Fruit fly (Drosophila melanogaster) whole organism, embryonic: ENCODE results near the gene ETHR.

Experiments
- Ada2b ChIP-seq: fragments of 200-800 bp; sonication (Bioruptor generic); IDR thresholded peaks from 2 replicates; pipeline ENCODE4 v1.3.6; 2022; ENCODE audit warnings: missing biosample characterization, missing genetic modification characterization
- Atf-2 ChIP-seq: fragments of 200-800 bp; sonication (Bioruptor generic); optimal IDR thresholded peaks from 2 replicates; lab custom pipeline; 2016; ENCODE audit warnings: missing biosample characterization, missing genetic modification characterization
- Atf6 ChIP-seq: fragments of 200-800 bp; sonication (Bioruptor generic); IDR thresholded peaks from 2 replicates; pipeline ENCODE4 v1.3.6; 2022; ENCODE audit warnings: missing biosample characterization, missing genetic modification characterization
- BtbVII ChIP-seq: fragments of 200-800 bp; sonication (Bioruptor generic); optimal IDR thresholded peaks from 3 replicates; lab custom pipeline; 2017; ENCODE audit warnings: missing biosample characterization, mild to moderate bottlenecking, missing genetic modification characterization
- CG10959 ChIP-seq: fragments of 200-800 bp; sonication (Bioruptor generic); IDR thresholded peaks from 2 replicates; pipeline ENCODE4 v1.3.6; 2022; ENCODE audit warnings: missing biosample characterization, missing genetic modification characterization
- CG11560 ChIP-seq: fragments of 200-800 bp; sonication (Bioruptor generic); IDR thresholded peaks from 3 replicates; pipeline ENCODE4 v1.3.6; 2022; ENCODE audit warnings: missing biosample characterization, missing genetic modification characterization
- CG12236 ChIP-seq: fragments of 200-800 bp; sonication (Bioruptor generic); optimal IDR thresholded peaks from 2 replicates; lab custom pipeline; 2016; ENCODE audit warnings: missing biosample characterization, missing genetic modification characterization
- CG12299 ChIP-seq: fragments of 200-800 bp; sonication (Bioruptor generic); optimal IDR thresholded peaks from 2 replicates; lab custom pipeline; 2018; ENCODE audit warnings: missing biosample characterization, mild to moderate bottlenecking, missing genetic modification characterization
- CG12659 ChIP-seq: fragments of 200-800 bp; sonication (Bioruptor generic); optimal IDR thresholded peaks from 3 replicates; lab custom pipeline; 2017; ENCODE audit warnings: mild to moderate bottlenecking, missing biosample characterization, missing genetic modification reagents, missing genetic modification characterization
- CG14441 ChIP-seq: fragments of 200-800 bp; sonication (Bioruptor generic); IDR thresholded peaks from 2 replicates; pipeline ENCODE4 v1.3.6; 2022; ENCODE audit warnings: missing biosample characterization, missing genetic modification characterization
- CG15514 ChIP-seq: fragments of 200-800 bp; sonication (Bioruptor generic); optimal IDR thresholded peaks from 3 replicates; lab custom pipeline; 2017; ENCODE audit warnings: missing biosample characterization, missing genetic modification characterization, mild to moderate bottlenecking, moderate library complexity, missing genetic modification reagents
- CG16863 ChIP-seq: fragments of 200-800 bp; sonication (Bioruptor generic); optimal IDR thresholded peaks from 3 replicates; lab custom pipeline; 2016; ENCODE audit warnings: missing biosample characterization, missing genetic modification characterization
- CG2129 ChIP-seq: fragments of 200-800 bp; sonication (Bioruptor generic); IDR thresholded peaks from 2 replicates; pipeline ENCODE4 v1.3.6; 2022; ENCODE audit warnings: missing biosample characterization, missing genetic modification characterization; ENCODE audit not compliant: partially characterized antibody
- CG30020 ChIP-seq: fragments of 200-800 bp; optimal IDR thresholded peaks from 2 replicates; lab custom pipeline; 2019; ENCODE audit warnings: missing biosample characterization, mild to moderate bottlenecking, missing genetic modification characterization, moderate library complexity
- CG30403 ChIP-seq: fragments of 200-800 bp; sonication (Bioruptor generic); optimal IDR thresholded peaks from 3 replicates; lab custom pipeline; 2016; ENCODE audit warnings: missing biosample characterization, missing genetic modification characterization
- CG3726 ChIP-seq: fragments of 200-800 bp; sonication (Bioruptor generic); IDR thresholded peaks from 3 replicates; pipeline ENCODE4, ENCODE4 v1.3.6; 2022; ENCODE audit warnings: missing biosample characterization, missing genetic modification characterization
- CG4424 ChIP-seq: fragments of 200-800 bp; sonication (Bioruptor generic); optimal IDR thresholded peaks from 3 replicates; lab custom pipeline; 2016; ENCODE audit warnings: missing biosample characterization, missing genetic modification characterization
- CG6683 ChIP-seq: fragments of 200-800 bp; sonication (Bioruptor generic); optimal IDR thresholded peaks from 2 replicates; lab custom pipeline; 2017; ENCODE audit warnings: missing biosample characterization, mild to moderate bottlenecking, missing genetic modification characterization, missing genetic modification reagents
- CG7556 ChIP-seq: fragments of 200-800 bp; sonication (Bioruptor generic); optimal IDR thresholded peaks from 2 replicates; lab custom pipeline; 2017; ENCODE audit warnings: missing biosample characterization, mild to moderate bottlenecking, missing genetic modification characterization
- CG8924 ChIP-seq: fragments of 200-800 bp; optimal IDR thresholded peaks from 3 replicates; lab custom pipeline; 2019; ENCODE audit warnings: missing biosample characterization, mild to moderate bottlenecking, missing genetic modification characterization, moderate library complexity
- Eip74EF ChIP-seq, 2 experiments: fragments of 200-800 bp in 1 of 2; fragments of >200 bp in 1 of 2; sonication (Bioruptor generic) in 1 of 2; optimal IDR thresholded peaks; 2 replicates each; lab custom pipeline; 2017 to 2019; ENCODE audit warnings: missing biosample characterization in 2 of 2, missing genetic modification characterization in 2 of 2, mild to moderate bottlenecking in 1 of 2, moderate library complexity in 1 of 2
- Ets97D ChIP-seq: fragments of 200-800 bp; sonication (Bioruptor generic); optimal IDR thresholded peaks from 3 replicates; lab custom pipeline; 2016; ENCODE audit warnings: missing biosample characterization, missing genetic modification characterization
- Fer1 ChIP-seq: fragments of 200-800 bp; sonication (Bioruptor generic); optimal IDR thresholded peaks from 2 replicates; lab custom pipeline; 2017; ENCODE audit warnings: missing biosample characterization, mild to moderate bottlenecking, missing genetic modification characterization
- H15 ChIP-seq: fragments of 200-800 bp; sonication (Bioruptor generic); IDR thresholded peaks from 3 replicates; pipeline ENCODE4 v1.3.6; 2022; ENCODE audit warnings: missing biosample characterization, missing genetic modification characterization
- HmgZ ChIP-seq: fragments of 200-800 bp; sonication (Bioruptor generic); optimal IDR thresholded peaks from 2 replicates; lab custom pipeline; 2018; ENCODE audit warnings: missing biosample characterization, mild to moderate bottlenecking, missing genetic modification characterization
- Kr ChIP-seq: fragments of 200-800 bp; sonication (Bioruptor generic); optimal IDR thresholded peaks from 2 replicates; lab custom pipeline; 2017; ENCODE audit warnings: missing biosample characterization, mild to moderate bottlenecking, missing genetic modification characterization
- Lpt ChIP-seq: fragments of >200 bp; optimal IDR thresholded peaks from 2 replicates; lab custom pipeline; 2018; ENCODE audit warnings: missing biosample characterization, missing genetic modification characterization
- Max ChIP-seq: fragments of 200-800 bp; sonication (Bioruptor generic); optimal IDR thresholded peaks from 2 replicates; lab custom pipeline; 2016; ENCODE audit warnings: missing biosample characterization, mild to moderate bottlenecking, missing genetic modification characterization
- NK7.1 ChIP-seq: fragments of 200-800 bp; sonication (Bioruptor generic); optimal IDR thresholded peaks from 3 replicates; lab custom pipeline; 2016; ENCODE audit warnings: missing biosample characterization, missing genetic modification characterization
- Scr ChIP-seq: fragments of 200-800 bp; sonication (Bioruptor generic); IDR thresholded peaks from 2 replicates; pipeline ENCODE4 v1.3.6; 2022; ENCODE audit warnings: missing biosample characterization, missing genetic modification characterization; ENCODE audit not compliant: partially characterized antibody
- Sox102F ChIP-seq: fragments of 200-800 bp; sonication (Bioruptor generic); optimal IDR thresholded peaks from 2 replicates; lab custom pipeline; 2018; ENCODE audit warnings: missing biosample characterization, mild to moderate bottlenecking, missing genetic modification characterization, moderate library complexity
- ab ChIP-seq: fragments of 200-800 bp; sonication (Bioruptor generic); optimal IDR thresholded peaks from 2 replicates; lab custom pipeline; 2016; ENCODE audit warnings: missing biosample characterization, missing genetic modification characterization
- dimm ChIP-seq: fragments of 200-800 bp; sonication (Bioruptor generic); IDR thresholded peaks from 2 replicates; pipeline ENCODE4 v1.3.6; 2022; ENCODE audit warnings: missing biosample characterization, missing genetic modification characterization
- gfzf ChIP-seq: fragments of 200-800 bp; sonication (Bioruptor generic); optimal IDR thresholded peaks from 2 replicates; lab custom pipeline; 2016; ENCODE audit warnings: missing biosample characterization, mild to moderate bottlenecking, missing genetic modification characterization, moderate library complexity
- grau ChIP-seq: fragments of 200-800 bp; optimal IDR thresholded peaks from 3 replicates; lab custom pipeline; 2019; ENCODE audit warnings: missing biosample characterization, mild to moderate bottlenecking, missing genetic modification characterization, moderate library complexity
- gt ChIP-seq: fragments of 200-800 bp; sonication (Bioruptor generic); IDR thresholded peaks from 2 replicates; pipeline ENCODE4 v1.3.6; 2022; ENCODE audit warnings: missing biosample characterization, missing genetic modification characterization
- lmd ChIP-seq: fragments of 200-800 bp; sonication (Bioruptor generic); IDR thresholded peaks from 2 replicates; pipeline ENCODE4 v1.3.6; 2022; ENCODE audit warnings: missing biosample characterization, missing genetic modification characterization
- mirr ChIP-seq: fragments of 200-800 bp; sonication (Bioruptor generic); optimal IDR thresholded peaks from 3 replicates; lab custom pipeline; 2018; ENCODE audit warnings: missing biosample characterization, mild to moderate bottlenecking, missing genetic modification characterization
- nerfin-2 ChIP-seq: fragments of 200-800 bp; sonication (Bioruptor generic); IDR thresholded peaks from 2 replicates; pipeline ENCODE4 v1.3.6; 2022; ENCODE audit warnings: missing biosample characterization, missing genetic modification characterization; ENCODE audit not compliant: partially characterized antibody
- nom ChIP-seq: fragments of 200-800 bp; sonication (Bioruptor generic); optimal IDR thresholded peaks from 2 replicates; lab custom pipeline; 2017; ENCODE audit warnings: missing biosample characterization, missing genetic modification characterization, mild to moderate bottlenecking, moderate library complexity, missing genetic modification reagents
- onecut ChIP-seq: fragments of 200-800 bp; sonication (Bioruptor generic); IDR thresholded peaks from 2 replicates; pipeline ENCODE4 v1.3.6; 2022; ENCODE audit warnings: missing biosample characterization, missing genetic modification characterization
- pan ChIP-seq, 4 experiments: fragments of >200 bp in 3 of 4; fragments of 200-800 bp in 1 of 4; sonication (Bioruptor generic) in 1 of 4; optimal IDR thresholded peaks in 3 of 4; IDR thresholded peaks in 1 of 4; 2 replicates each; pipeline versions ENCODE4 v1.3.6 to Lab custom; 2017 to 2022; ENCODE audit warnings: missing biosample characterization in 2 of 4, missing genetic modification characterization in 2 of 4, mixed read lengths in 1 of 4
- pros ChIP-seq: fragments of 200-800 bp; sonication (Bioruptor generic); optimal IDR thresholded peaks from 3 replicates; lab custom pipeline; 2019; ENCODE audit warnings: missing biosample characterization, mild to moderate bottlenecking, missing genetic modification characterization, moderate library complexity
- pum ChIP-seq: fragments of 200-800 bp; sonication (Bioruptor generic); optimal IDR thresholded peaks from 2 replicates; lab custom pipeline; 2016; ENCODE audit warnings: missing biosample characterization, missing genetic modification characterization
- rib ChIP-seq: fragments of 200-800 bp; sonication (Bioruptor generic); IDR thresholded peaks from 2 replicates; pipeline ENCODE4 v1.3.6; 2022; ENCODE audit warnings: missing biosample characterization, missing genetic modification characterization
- salm ChIP-seq: fragments of 200-800 bp; sonication (Bioruptor generic); optimal IDR thresholded peaks from 2 replicates; lab custom pipeline; 2018; ENCODE audit warnings: missing biosample characterization, mild to moderate bottlenecking, missing genetic modification characterization
- slp2 ChIP-seq: fragments of 200-800 bp; sonication (Bioruptor generic); optimal IDR thresholded peaks from 2 replicates; lab custom pipeline; 2016; ENCODE audit warnings: missing biosample characterization, missing genetic modification characterization
- stwl ChIP-seq: fragments of 200-800 bp; sonication (Bioruptor generic); optimal IDR thresholded peaks from 3 replicates; lab custom pipeline; 2018; ENCODE audit warnings: missing biosample characterization, mild to moderate bottlenecking, missing genetic modification characterization, moderate library complexity
- usp ChIP-seq: fragments of >200 bp; optimal IDR thresholded peaks from 2 replicates; lab custom pipeline; 2017; ENCODE audit warnings: missing biosample characterization, missing genetic modification characterization
- wdn ChIP-seq: fragments of 200-800 bp; sonication (Bioruptor generic); IDR thresholded peaks from 2 replicates; pipeline ENCODE4 v1.3.6; 2022; ENCODE audit warnings: missing biosample characterization, missing genetic modification characterization
- zf30C ChIP-seq: fragments of 200-800 bp; sonication (Bioruptor generic); optimal IDR thresholded peaks from 3 replicates; lab custom pipeline; 2018; ENCODE audit warnings: missing biosample characterization, mild to moderate bottlenecking, missing genetic modification characterization

ETHR gene

DNA sequence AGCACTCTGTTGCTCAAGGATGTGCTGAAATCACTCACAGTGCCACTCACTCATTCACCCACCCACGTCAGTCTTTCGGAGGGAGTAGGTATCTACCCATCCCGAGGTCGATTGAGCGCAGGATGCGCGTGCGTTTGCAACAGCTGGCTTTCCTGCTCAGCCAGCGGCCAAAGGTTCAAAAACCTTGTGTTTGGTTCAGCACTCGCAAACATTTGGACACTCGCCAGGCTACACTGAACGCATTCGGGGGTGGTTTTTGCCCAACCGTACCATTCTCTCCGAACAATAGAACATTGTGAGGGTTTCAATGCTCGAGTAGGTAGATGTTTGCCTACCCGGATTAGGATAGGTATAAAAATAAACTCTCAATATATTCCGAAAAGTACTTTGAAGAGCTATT is 48.2 kb downstream of the ETHR start (continued):
- TF ChIP-seq wdn (GFP tag; lab: Robert Waterston, UW) (no peak), nerfin-2 (GFP tag; lab: Robert Waterston, UW) (no peak), grau (no peak), BtbVII (GFP tag; lab: Kevin White, UChicago) (no peak), nom (GFP tag; lab: Kevin White, UChicago) (no peak), CG12299 (tag; lab: Kevin White, UChicago) (no peak), zf30C (GFP tag; lab: Kevin White, UChicago) (peak; percentile 93), CG12659 (GFP tag; lab: Kevin White, UChicago) (no peak), Lpt (GFP tag; lab: Kevin White, UChicago) (no peak), Eip74EF (GFP tag; optimal IDR thresholded peaks at IDR 0.05; lab: Kevin White, UChicago) (no peak), slp2 (GFP tag; lab: Kevin White, UChicago) (no peak), usp (GFP tag; lab: Kevin White, UChicago) (no peak), gt (GFP tag; lab: Robert Waterston, UW) (no peak), Sox102F (no peak), CG8924 (tag; lab: Kevin White, UChicago) (no peak), Kr (GFP tag; lab: Kevin White, UChicago) (no peak), rib (0 out of 2 replicates have a peak, but pooled peaks have one; percentile 10), Atf6 (GFP tag; lab: Robert Waterston, UW) (no peak), CG15514 (peak; percentile 20), CG2129 (GFP tag; lab: Robert Waterston, UW) (no peak), H15 (GFP tag; lab: Robert Waterston, UW) (no peak), ab (GFP tag; lab: Kevin White, UChicago) (no peak), gfzf (GFP tag; lab: Kevin White, UChicago) (no peak), CG16863 (no peak), CG30403 (GFP tag; lab: Kevin White, UChicago) (peak; percentile 0), CG30020 (no peak), Max (GFP tag; lab: Kevin White, UChicago) (no peak), CG7556 (GFP tag; lab: Kevin White, UChicago) (no peak), pros (GFP tag; lab: Kevin White, UChicago) (peak; percentile 51), Scr (GFP tag; lab: Robert Waterston, UW) (no peak), salm (tag; lab: Kevin White, UChicago) (no peak), onecut (GFP tag; lab: Robert Waterston, UW) (0 out of 2 replicates have a peak, but pooled peaks have one; percentile 14), pum (no peak), stwl (tag; lab: Kevin White, UChicago) (no peak), CG6683 (GFP tag; lab: Kevin White, UChicago) (no peak), Ets97D (no peak), pan (optimal IDR thresholded peaks at IDR 0.05; lab: Kevin White, UChicago) (no peak), pan (GFP tag; optimal IDR thresholded peaks at IDR 0.05 in 1 of 2, IDR thresholded peaks at IDR 0.05 in 1 of 2) (no peak), CG14441 (GFP tag; lab: Robert Waterston, UW) (no peak), dimm (no peak), NK7.1 (GFP tag; lab: Kevin White, UChicago) (no peak), CG10959 (GFP tag; lab: Robert Waterston, UW) (no peak), mirr (GFP tag; lab: Kevin White, UChicago) (no peak), CG4424 (no peak), Atf-2 (GFP tag; lab: Kevin White, UChicago) (no peak), Fer1 (peak; percentile 37), lmd (GFP tag; lab: Robert Waterston, UW) (peak; percentile 20; the same call in 1 of the 2 replicates), CG12236 (GFP tag; lab: Kevin White, UChicago) (no peak), CG11560 (tag; lab: Robert Waterston, UW) (no peak), Ada2b (GFP tag; lab: Robert Waterston, UW) (no peak), CG3726 (GFP tag; lab: Robert Waterston, UW) (no peak), HmgZ (tag; lab: Kevin White, UChicago) (no peak)
